Fruit fly (Drosophila melanogaster) whole organism, embryonic: ENCODE measurements around the gene CG15414.

Source experiments
- CG10462 ChIP-seq: fragments of 200-800 bp; sonication (Bioruptor generic); optimal IDR thresholded peaks from 2 replicates; lab custom pipeline; 2016; ENCODE audit warnings: missing biosample characterization, missing genetic modification characterization
- CG11456 ChIP-seq: fragments of 200-800 bp; sonication (Bioruptor generic); IDR thresholded peaks from 3 replicates; pipeline ENCODE4 v1.3.6; 2022; ENCODE audit warnings: missing biosample characterization, missing genetic modification characterization
- CG18262 ChIP-seq: fragments of 200-800 bp; optimal IDR thresholded peaks from 3 replicates; lab custom pipeline; 2019; ENCODE audit warnings: missing biosample characterization, mild to moderate bottlenecking, missing genetic modification characterization, moderate library complexity
- CG7963 ChIP-seq: fragments of 200-800 bp; sonication (Bioruptor generic); IDR thresholded peaks from 3 replicates; pipeline ENCODE4 v1.3.6; 2022; ENCODE audit warnings: missing biosample characterization, missing genetic modification characterization; ENCODE audit not compliant: partially characterized antibody
- Sox102F ChIP-seq: fragments of 200-800 bp; sonication (Bioruptor generic); optimal IDR thresholded peaks from 2 replicates; lab custom pipeline; 2018; ENCODE audit warnings: missing biosample characterization, mild to moderate bottlenecking, missing genetic modification characterization, moderate library complexity
- Xrp1 ChIP-seq: fragments of 200-800 bp; sonication (Bioruptor generic); IDR thresholded peaks from 2 replicates; pipeline ENCODE4 v1.3.6; 2022; ENCODE audit warnings: missing biosample characterization, missing genetic modification characterization
- YL-1 ChIP-seq: fragments of 200-800 bp; sonication (Bioruptor generic); optimal IDR thresholded peaks from 3 replicates; lab custom pipeline; 2017; ENCODE audit warnings: missing biosample characterization, mild to moderate bottlenecking, missing genetic modification characterization
- en ChIP-seq: fragments of 200-800 bp; sonication (Bioruptor generic); optimal IDR thresholded peaks from 2 replicates; lab custom pipeline; 2016; ENCODE audit warnings: missing biosample characterization, missing genetic modification characterization
- fru ChIP-seq: fragments of >200 bp; optimal IDR thresholded peaks from 2 replicates; lab custom pipeline; 2017
- gsb ChIP-seq: fragments of 200-800 bp; sonication (Bioruptor generic); IDR thresholded peaks from 2 replicates; pipeline ENCODE4 v1.3.6; 2022; ENCODE audit warnings: missing biosample characterization, missing genetic modification characterization
- nerfin-2 ChIP-seq: fragments of 200-800 bp; sonication (Bioruptor generic); IDR thresholded peaks from 2 replicates; pipeline ENCODE4 v1.3.6; 2022; ENCODE audit warnings: missing biosample characterization, missing genetic modification characterization; ENCODE audit not compliant: partially characterized antibody
- slbo ChIP-seq: fragments of 200-800 bp; sonication (Bioruptor generic); IDR thresholded peaks from 2 replicates; pipeline ENCODE4 v1.3.6; 2022; ENCODE audit warnings: missing biosample characterization, missing genetic modification characterization

dm6 chr2L:3507209-3508164 is 16.6 kb upstream of the CG15414 start, which contains the start of gene tim:
- no peak for TF ChIP-seq en (GFP tag; lab: Kevin White, UChicago)
- TF ChIP-seq slbo, result no peak
- no peak for TF ChIP-seq YL-1 (GFP tag; lab: Kevin White, UChicago)
- TF ChIP-seq CG7963 (GFP tag; lab: Robert Waterston, UW), result no peak
- TF ChIP-seq fru (lab: Kevin White, UChicago), result no peak
- TF ChIP-seq CG11456 (GFP tag; lab: Robert Waterston, UW), result 0 out of 3 replicates have a peak, but pooled peaks have one; percentile 44
- no peak for TF ChIP-seq gsb
- 0 out of 2 replicates have a peak, but pooled peaks have one; percentile 16 for TF ChIP-seq Xrp1
- peak; percentile 77 for TF ChIP-seq Sox102F (GFP tag; lab: Kevin White, UChicago)
- peak; percentile 48 for TF ChIP-seq CG18262 (tag; lab: Kevin White, UChicago)
- no peak for TF ChIP-seq nerfin-2 (GFP tag; lab: Robert Waterston, UW)
- no peak for TF ChIP-seq CG10462 (GFP tag; lab: Kevin White, UChicago)
